Fruit fly (Drosophila melanogaster) whole organism, prepupa: ENCODE results near the gene CG7530.

Experiments
- CG6276 ChIP-seq: fragments of 200-800 bp; sonication (Bioruptor generic); optimal IDR thresholded peaks from 2 replicates; lab custom pipeline; 2017; ENCODE audit warnings: missing biosample characterization, mild to moderate bottlenecking, missing genetic modification characterization
- svp ChIP-seq: fragments of 200-800 bp; sonication (Bioruptor generic); peaks from one replicate; lab custom pipeline; 2016; ENCODE audit warnings: missing biosample characterization, missing genetic modification characterization

dm6 chr3R:14714904-14715588 is 16.3 kb downstream of the CG7530 start:
- peak; percentile 48 for TF ChIP-seq svp (GFP tag; lab: Kevin White, UChicago)
- peak; percentile 98 for TF ChIP-seq CG6276 (GFP tag; lab: Kevin White, UChicago)
